Worm (Caenorhabditis elegans) whole organism, L4 larva: ENCODE data around the gene C54D10.13.

Experiments used
- D1046.2 ChIP-seq: fragments of 200-800 bp; sonication (Bioruptor generic); IDR thresholded peaks from 2 replicates; pipeline ENCODE4 v1.3.6; 2022; ENCODE audit warnings: missing genetic modification characterization, missing compliant biosample characterization
- F10B5.3 ChIP-seq: sonication (generic microtip); optimal IDR thresholded peaks from 2 replicates; lab custom pipeline; 2016; ENCODE audit warnings: mild to moderate bottlenecking, missing genetic modification characterization, missing compliant biosample characterization
- F26F4.8 ChIP-seq: fragments of 200-800 bp; sonication (Bioruptor generic); conservative IDR thresholded peaks from 2 replicates; pipeline ENCODE4 v1.3.6; 2022; ENCODE audit warnings: missing genetic modification characterization, missing compliant biosample characterization
- T20F7.1 ChIP-seq: fragments of 200-800 bp; sonication (Bioruptor generic); optimal IDR thresholded peaks from 2 replicates; lab custom pipeline; 2018; ENCODE audit warnings: mild to moderate bottlenecking, missing genetic modification characterization, missing compliant biosample characterization
- Y5F2A.4 ChIP-seq: fragments of 200-800 bp; sonication (Bioruptor generic); optimal IDR thresholded peaks from 2 replicates; lab custom pipeline; 2018; ENCODE audit warnings: mild to moderate bottlenecking, missing genetic modification characterization, missing compliant biosample characterization
- aha-1 ChIP-seq: fragments of 150-350 bp; peaks from one replicate; lab custom pipeline; 2014; ENCODE audit warnings: missing biosample characterization, missing genetic modification characterization
- aly-2 ChIP-seq: sonication (generic microtip); optimal IDR thresholded peaks from 2 replicates; lab custom pipeline; 2018; ENCODE audit warnings: missing biosample characterization, missing genetic modification characterization
- ceh-32 ChIP-seq: sonication (generic microtip); optimal IDR thresholded peaks from 2 replicates; lab custom pipeline; 2016; ENCODE audit warnings: mild to moderate bottlenecking, missing genetic modification characterization, missing compliant biosample characterization; ENCODE audit not compliant: poor library complexity
- ceh-62 ChIP-seq: sonication (generic microtip); optimal IDR thresholded peaks from 2 replicates; lab custom pipeline; 2017; ENCODE audit warnings: missing biosample characterization, missing genetic modification characterization
- ceh-82 ChIP-seq: sonication (generic microtip); optimal IDR thresholded peaks from 2 replicates; lab custom pipeline; 2017; ENCODE audit warnings: missing biosample characterization, missing genetic modification characterization
- cey-2 ChIP-seq: sonication (generic microtip); optimal IDR thresholded peaks from 3 replicates; lab custom pipeline; 2017; ENCODE audit warnings: missing genetic modification characterization, mild to moderate bottlenecking, missing compliant biosample characterization, antibody characterized with exemption, borderline replicate concordance; ENCODE audit not compliant: insufficient read depth
- daf-16 ChIP-seq, 3 experiments: sonication (generic microtip); optimal IDR thresholded peaks; 2 replicates each; lab custom pipeline; 2016 to 2017; ENCODE audit warnings: missing genetic modification characterization in 3 of 3, missing genetic modification reagents in 3 of 3, mild to moderate bottlenecking in 2 of 3, missing compliant biosample characterization in 2 of 3, missing biosample characterization in 1 of 3, moderate library complexity in 1 of 3
- dmd-6 ChIP-seq: fragments of 200-800 bp; sonication (Bioruptor generic); IDR thresholded peaks from 2 replicates; pipeline ENCODE4 v1.3.6; 2022; ENCODE audit warnings: missing genetic modification reagents, missing genetic modification characterization, missing compliant biosample characterization
- dve-1 ChIP-seq: sonication (generic microtip); optimal IDR thresholded peaks from 2 replicates; lab custom pipeline; 2017; ENCODE audit warnings: antibody characterized with exemption, mild to moderate bottlenecking, missing genetic modification characterization, missing compliant biosample characterization; ENCODE audit not compliant: insufficient read depth
- egl-27 ChIP-seq: sonication (generic microtip); optimal IDR thresholded peaks from 3 replicates; lab custom pipeline; 2017; ENCODE audit warnings: missing biosample characterization, missing genetic modification reagents, missing genetic modification characterization
- fkh-10 ChIP-seq: fragments of 150-350 bp; optimal IDR thresholded peaks from 2 replicates; lab custom pipeline; 2014; ENCODE audit warnings: missing biosample characterization, missing genetic modification reagents, missing genetic modification characterization
- fos-1 ChIP-seq: fragments of 150-350 bp; optimal IDR thresholded peaks from 2 replicates; lab custom pipeline; 2014; ENCODE audit warnings: missing biosample characterization, missing genetic modification characterization
- gei-8 ChIP-seq: fragments of 200-800 bp; sonication (Bioruptor generic); optimal IDR thresholded peaks from 2 replicates; lab custom pipeline; 2018; ENCODE audit warnings: mild to moderate bottlenecking, missing genetic modification characterization, missing compliant biosample characterization
- hlh-11 ChIP-seq: fragments of 200-800 bp; sonication (Bioruptor generic); optimal IDR thresholded peaks from 2 replicates; lab custom pipeline; 2018; ENCODE audit warnings: mild to moderate bottlenecking, missing genetic modification characterization, missing compliant biosample characterization
- jun-1 ChIP-seq: fragments of 150-350 bp; optimal IDR thresholded peaks from 2 replicates; lab custom pipeline; 2014; ENCODE audit warnings: missing biosample characterization, missing genetic modification reagents, missing genetic modification characterization
- lin-1 ChIP-seq: fragments of 200-800 bp; sonication (Bioruptor generic); IDR thresholded peaks from 2 replicates; pipeline ENCODE4 v1.3.6; 2022; ENCODE audit warnings: missing genetic modification reagents, missing genetic modification characterization, missing compliant biosample characterization
- lin-38 ChIP-seq: fragments of 200-800 bp; sonication (Bioruptor generic); IDR thresholded peaks from 2 replicates; pipeline ENCODE4 v1.3.6; 2022; ENCODE audit warnings: missing genetic modification reagents, missing genetic modification characterization, missing compliant biosample characterization
- madf-5 ChIP-seq, 2 experiments: fragments of 200-800 bp; sonication (Bioruptor generic); IDR thresholded peaks; 2 replicates each; pipeline ENCODE4 v1.3.6; 2022; ENCODE audit warnings: missing compliant biosample characterization in 2 of 2, missing genetic modification characterization in 2 of 2
- madf-9 ChIP-seq: fragments of 200-800 bp; sonication (Bioruptor generic); conservative IDR thresholded peaks from 2 replicates; pipeline ENCODE4 v1.3.6; 2022; ENCODE audit warnings: missing genetic modification reagents, missing genetic modification characterization, missing compliant biosample characterization
- mdt-29 ChIP-seq: fragments of 200-800 bp; sonication (Bioruptor generic); IDR thresholded peaks from 2 replicates; pipeline ENCODE4 v1.3.6; 2022; ENCODE audit warnings: missing genetic modification reagents, missing genetic modification characterization, missing compliant biosample characterization
- mep-1 ChIP-seq: fragments of 150-350 bp; sonication (generic microtip); optimal IDR thresholded peaks from 3 replicates; lab custom pipeline; 2014; ENCODE audit warnings: missing biosample characterization, missing genetic modification characterization
- mes-2 ChIP-seq: sonication (generic microtip); optimal IDR thresholded peaks from 2 replicates; lab custom pipeline; 2016; ENCODE audit warnings: missing genotype, mild to moderate bottlenecking, missing genetic modification characterization, missing compliant biosample characterization; ENCODE audit not compliant: poor library complexity, severe bottlenecking
- mxl-3 ChIP-seq: fragments of 200-800 bp; sonication (Bioruptor generic); optimal IDR thresholded peaks from 2 replicates; lab custom pipeline; 2018; ENCODE audit warnings: mild to moderate bottlenecking, missing genetic modification characterization, missing compliant biosample characterization
- nhr-102 ChIP-seq: sonication (generic microtip); optimal IDR thresholded peaks from 2 replicates; lab custom pipeline; 2016; ENCODE audit warnings: mild to moderate bottlenecking, missing genetic modification characterization, moderate library complexity, missing compliant biosample characterization
- nhr-11 ChIP-seq: fragments of 150-350 bp; optimal IDR thresholded peaks from 2 replicates; lab custom pipeline; 2014; ENCODE audit warnings: missing biosample characterization, missing genetic modification characterization
- nhr-237 ChIP-seq: sonication (generic microtip); optimal IDR thresholded peaks from 2 replicates; lab custom pipeline; 2017; ENCODE audit warnings: missing biosample characterization, missing genetic modification characterization
- nhr-28 ChIP-seq: fragments of 150-350 bp; optimal IDR thresholded peaks from 2 replicates; lab custom pipeline; 2014; ENCODE audit warnings: missing biosample characterization, missing genetic modification characterization
- nhr-6 ChIP-seq: fragments of 150-350 bp; optimal IDR thresholded peaks from 2 replicates; lab custom pipeline; 2014; ENCODE audit warnings: missing biosample characterization, missing genetic modification characterization
- nhr-77 ChIP-seq: fragments of 150-350 bp; optimal IDR thresholded peaks from 2 replicates; lab custom pipeline; 2014; ENCODE audit warnings: missing biosample characterization, missing genetic modification characterization
- php-3 ChIP-seq: fragments of 200-800 bp; sonication (Bioruptor generic); IDR thresholded peaks from 2 replicates; pipeline ENCODE4 v1.3.6; 2022; ENCODE audit warnings: missing genetic modification reagents, missing genetic modification characterization, missing compliant biosample characterization
- pqm-1 ChIP-seq: sonication (generic microtip); optimal IDR thresholded peaks from 2 replicates; lab custom pipeline; 2017; ENCODE audit warnings: missing biosample characterization, missing genetic modification characterization
- rbr-2 ChIP-seq: sonication (generic microtip); optimal IDR thresholded peaks from 2 replicates; lab custom pipeline; 2016; ENCODE audit warnings: missing genotype, missing genetic modification characterization, missing compliant biosample characterization
- snpc-1.2 ChIP-seq: fragments of 200-800 bp; sonication (Bioruptor generic); IDR thresholded peaks from 2 replicates; pipeline ENCODE4 v1.3.6; 2022; ENCODE audit warnings: missing genetic modification reagents, missing genetic modification characterization, missing compliant biosample characterization
- tra-1 ChIP-seq: fragments of 200-800 bp; sonication (Bioruptor generic); IDR thresholded peaks from 2 replicates; pipeline ENCODE4 v1.3.6; 2022; ENCODE audit warnings: missing genetic modification reagents, missing genetic modification characterization, missing compliant biosample characterization
- unc-62 ChIP-seq, 3 experiments: fragments of 150-350 bp in 1 of 3; sonication (generic microtip); optimal IDR thresholded peaks in 2 of 3; peaks in 1 of 3; 1 replicate in 1 of 3; 2 replicates in 2 of 3; lab custom pipeline; 2014 to 2017; ENCODE audit warnings: missing biosample characterization in 3 of 3, missing genetic modification characterization in 3 of 3, missing genetic modification reagents in 3 of 3, missing genotype in 1 of 3
- vab-7 ChIP-seq: fragments of 200-800 bp; sonication (Bioruptor generic); IDR thresholded peaks from 2 replicates; pipeline ENCODE4 v1.3.6; 2022; ENCODE audit warnings: missing genetic modification reagents, missing genetic modification characterization, missing compliant biosample characterization
- zfp-2 ChIP-seq: sonication (generic microtip); optimal IDR thresholded peaks from 2 replicates; lab custom pipeline; 2016; ENCODE audit warnings: mild to moderate bottlenecking, missing genetic modification characterization, missing compliant biosample characterization
- zfp-3 ChIP-seq: fragments of 200-800 bp; sonication (Bioruptor generic); conservative IDR thresholded peaks from 2 replicates; pipeline ENCODE4 v1.3.6; 2022; ENCODE audit warnings: missing genetic modification reagents, missing genetic modification characterization, missing compliant biosample characterization
- zip-2 ChIP-seq: fragments of 150-350 bp; optimal IDR thresholded peaks from 2 replicates; lab custom pipeline; 2014; ENCODE audit warnings: missing biosample characterization, missing genetic modification characterization
- ztf-11 ChIP-seq: fragments of 150-350 bp; optimal IDR thresholded peaks from 2 replicates; lab custom pipeline; 2014; ENCODE audit warnings: missing biosample characterization, missing genetic modification characterization

The C54D10.13 gene

DNA sequence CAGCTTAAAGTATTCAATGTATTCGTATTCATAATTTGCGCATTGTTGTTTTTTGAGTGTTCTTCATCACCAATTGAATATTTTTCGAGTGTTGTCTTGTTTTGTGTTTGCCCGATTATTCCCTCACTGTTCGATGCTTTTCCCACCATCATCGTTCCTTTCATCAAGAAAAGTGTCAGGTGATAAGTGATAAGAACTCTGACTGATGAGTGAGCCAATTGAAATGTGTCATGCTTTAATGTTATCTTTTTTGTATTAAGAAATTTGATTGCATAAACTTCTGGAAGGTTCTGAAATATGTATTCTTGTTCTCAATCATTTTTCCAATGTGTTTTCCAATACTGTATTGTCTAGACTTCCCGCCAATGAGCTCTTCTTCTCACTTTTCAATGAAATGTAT is 43.3 kb upstream of the C54D10.13 start (continued):
- no peak for TF ChIP-seq daf-16 (GFP tag; optimal IDR thresholded peaks at IDR 0.05; lab: Kevin White, UChicago)
- peak; percentile 88 for TF ChIP-seq daf-16 (tag; optimal IDR thresholded peaks at IDR 0.05; lab: Kevin White, UChicago)
- TF ChIP-seq snpc-1.2 (GFP tag; lab: Robert Waterston, UW), result no peak
- no peak for TF ChIP-seq ztf-11 (tag; lab: Kevin White, UChicago)
- no peak for TF ChIP-seq cey-2 (tag; lab: Kevin White, UChicago)
- no peak for TF ChIP-seq rbr-2 (tag; lab: Kevin White, UChicago)
- TF ChIP-seq madf-5 (GFP tag; IDR thresholded peaks at IDR 0.05; lab: Robert Waterston, UW), result no peak
- TF ChIP-seq, all 104 proteins: peak for 13

- TF ChIP-seq zip-2 (tag; lab: Kevin White, UChicago) (no peak), unc-62 (GFP tag; optimal IDR thresholded peaks at IDR 0.05 in 1 of 2; lab: Kevin White, UChicago) (peak in 1 of 2 experiments; percentile 96), unc-62 (tag; optimal IDR thresholded peaks at IDR 0.05; lab: Kevin White, UChicago) (no peak)
These were observed 38.2 kb upstream of the C54D10.13 start for ce11 chrV:12470324-12470723.

ce11 chrV:12468363-12468762 is 36.3 kb upstream of the C54D10.13 start, which contains the start of gene F28C1.3:
Gene F28C1.3, plus strand, starts transcription at chrV:12468663.
- TF ChIP-seq fkh-10 (GFP tag; lab: Kevin White, UChicago) (no peak), madf-9 (GFP tag; lab: Robert Waterston, UW) (no peak), gei-8 (GFP tag; lab: Kevin White, UChicago) (no peak), D1046.2 (GFP tag; lab: Robert Waterston, UW) (no peak), vab-7 (GFP tag; lab: Robert Waterston, UW) (no peak), rbr-2 (tag; lab: Kevin White, UChicago) (no peak), F10B5.3 (tag; lab: Kevin White, UChicago) (no peak), egl-27 (no peak), zfp-3 (no peak), ceh-62 (no peak), aha-1 (tag; lab: Kevin White, UChicago) (no peak), Y5F2A.4 (no peak), nhr-6 (tag; lab: Kevin White, UChicago) (no peak), F26F4.8 (GFP tag; lab: Robert Waterston, UW) (no peak), lin-38 (GFP tag; lab: Robert Waterston, UW) (no peak)

ce11 chrV:12467755-12468154 is 35.7 kb upstream of the C54D10.13 start:
- no peak for TF ChIP-seq zfp-2 (tag; lab: Kevin White, UChicago)
- TF ChIP-seq mdt-29, result no peak
- no peak for TF ChIP-seq F26F4.8 (GFP tag; lab: Robert Waterston, UW)
- peak; percentile 96 for TF ChIP-seq pqm-1 (tag; lab: Kevin White, UChicago)
- TF ChIP-seq unc-62 (GFP tag; optimal IDR thresholded peaks at IDR 0.05 in 1 of 2; lab: Kevin White, UChicago), result peak in 1 of 2 experiments; percentile 72
- no peak for TF ChIP-seq unc-62 (tag; optimal IDR thresholded peaks at IDR 0.05; lab: Kevin White, UChicago)
- TF ChIP-seq mes-2 (tag; lab: Kevin White, UChicago), result peak; percentile 42
- no peak for TF ChIP-seq nhr-237 (tag; lab: Kevin White, UChicago)
- TF ChIP-seq ztf-11 (tag; lab: Kevin White, UChicago), result no peak
- peak; percentile 52; the same call in 1 of the 2 replicates for TF ChIP-seq tra-1 (GFP tag; lab: Robert Waterston, UW)
- TF ChIP-seq dve-1, result peak; percentile 71
- TF ChIP-seq nhr-102, result peak; percentile 37
- peak; percentile 90 for TF ChIP-seq php-3 (GFP tag; lab: Robert Waterston, UW)
- TF ChIP-seq ceh-32 (tag; lab: Kevin White, UChicago), result no peak
- peak; percentile 93 for TF ChIP-seq dmd-6 (GFP tag; lab: Robert Waterston, UW)
- TF ChIP-seq jun-1, result no peak
- no peak for TF ChIP-seq mep-1 (tag; lab: Kevin White, UChicago)
- no peak for TF ChIP-seq aly-2 (tag; lab: Kevin White, UChicago)
- TF ChIP-seq T20F7.1, result no peak
- peak; percentile 45; the same call in 1 of the 2 replicates for TF ChIP-seq lin-1
- no peak for TF ChIP-seq vab-7 (GFP tag; lab: Robert Waterston, UW)
- TF ChIP-seq nhr-11 (tag; lab: Kevin White, UChicago), result peak; percentile 9
- TF ChIP-seq nhr-28 (tag; lab: Kevin White, UChicago), result peak; percentile 94
- TF ChIP-seq fos-1 (tag; lab: Kevin White, UChicago), result peak; percentile 11
- peak; percentile 89 for TF ChIP-seq hlh-11
- peak; percentile 71 for TF ChIP-seq nhr-77 (tag; lab: Kevin White, UChicago)
- no peak for TF ChIP-seq mxl-3 (GFP tag; lab: Kevin White, UChicago)
- no peak for TF ChIP-seq zfp-3
- TF ChIP-seq ceh-82 (tag; lab: Kevin White, UChicago), result no peak
